Fruit fly (Drosophila melanogaster) whole organism, embryonic: ENCODE measurements around the gene Tet.

Experiments used
- Poxn ChIP-seq: fragments of 200-800 bp; sonication (Bioruptor generic); IDR thresholded peaks from 2 replicates; pipeline ENCODE4 v1.3.6; 2022; ENCODE audit warnings: missing biosample characterization, missing genetic modification characterization
- crol ChIP-seq: fragments of 200-800 bp; sonication (Bioruptor generic); IDR thresholded peaks from 2 replicates; pipeline ENCODE4 v1.3.6; 2022; ENCODE audit warnings: missing biosample characterization, missing genetic modification characterization

DNA sequence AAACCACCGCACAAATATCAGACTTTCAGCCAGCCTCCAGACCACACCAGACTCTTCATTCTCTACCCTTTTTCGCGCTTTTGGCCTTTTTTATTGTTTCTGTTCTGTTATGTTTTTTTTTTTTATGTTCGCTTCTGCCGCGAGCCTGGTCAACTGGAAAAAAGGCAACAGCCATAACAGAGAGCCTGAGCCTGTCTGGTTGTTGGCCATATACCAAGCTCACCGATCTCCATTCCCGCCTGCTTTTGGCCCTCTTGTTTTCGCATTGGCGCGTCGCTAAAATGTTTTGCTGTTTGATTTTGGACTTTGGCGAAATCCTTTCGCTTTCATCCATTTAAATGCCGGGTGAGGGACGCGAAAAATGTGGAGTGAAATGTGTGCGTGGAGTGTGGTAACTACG lies 45.3 kb downstream of the Tet start:
- TF ChIP-seq crol (GFP tag; lab: Robert Waterston, UW) (no peak), Poxn (GFP tag; lab: Robert Waterston, UW) (no peak)
